Worm (Caenorhabditis elegans) whole organism, L4 larva: Measurements from ENCODE around the gene C08B6.18.
A peak's percentile ranks its signal among the peaks of the same experiment; 100 is the strongest.

Experiments used
- F44E2.7 ChIP-seq: fragments of 200-800 bp; sonication (Bioruptor generic); IDR thresholded peaks from 2 replicates; pipeline ENCODE4 v2.1.2; 2022; ENCODE audit warnings: missing genetic modification characterization, missing compliant biosample characterization
- T26A8.4 ChIP-seq: fragments of 200-800 bp; sonication (Bioruptor generic); IDR thresholded peaks from 2 replicates; pipeline ENCODE4 v1.3.6; 2022; ENCODE audit warnings: missing genetic modification characterization, missing compliant biosample characterization
- ctbp-1 ChIP-seq: fragments of 200-800 bp; sonication (Bioruptor generic); IDR thresholded peaks from 2 replicates; pipeline ENCODE4 v1.3.6; 2022; ENCODE audit warnings: missing genetic modification reagents, missing genetic modification characterization, missing compliant biosample characterization
- daf-16 ChIP-seq, 3 experiments: sonication (generic microtip); optimal IDR thresholded peaks; 2 replicates each; lab custom pipeline; 2016 to 2017; ENCODE audit warnings: missing genetic modification characterization in 3 of 3, missing genetic modification reagents in 3 of 3, mild to moderate bottlenecking in 2 of 3, missing compliant biosample characterization in 2 of 3, missing biosample characterization in 1 of 3, moderate library complexity in 1 of 3
- egl-27 ChIP-seq: sonication (generic microtip); optimal IDR thresholded peaks from 3 replicates; lab custom pipeline; 2017; ENCODE audit warnings: missing biosample characterization, missing genetic modification reagents, missing genetic modification characterization
- madf-9 ChIP-seq: fragments of 200-800 bp; sonication (Bioruptor generic); conservative IDR thresholded peaks from 2 replicates; pipeline ENCODE4 v1.3.6; 2022; ENCODE audit warnings: missing genetic modification reagents, missing genetic modification characterization, missing compliant biosample characterization
- unc-130 ChIP-seq: sonication (generic microtip); optimal IDR thresholded peaks from 2 replicates; lab custom pipeline; 2016; ENCODE audit warnings: missing genetic modification reagents, missing genetic modification characterization, missing compliant biosample characterization

The C08B6.18 gene

ce11 chrV:10086141-10086540, 47.8 kb downstream of the C08B6.18 start:
- peak in 1 of 2 experiments; percentile 72 for TF ChIP-seq daf-16 (GFP tag; optimal IDR thresholded peaks at IDR 0.05; lab: Kevin White, UChicago)
- TF ChIP-seq daf-16 (tag; optimal IDR thresholded peaks at IDR 0.05; lab: Kevin White, UChicago) = no peak
- no peak for TF ChIP-seq F44E2.7 (GFP tag; lab: Robert Waterston, UW)

ce11 chrV:10084864-10085263, 49.1 kb downstream of the C08B6.18 start, which contains the start of gene R04B5.6:
R04B5.6 (plus strand) TSS chrV:10085164.
- TF ChIP-seq T26A8.4 (GFP tag; lab: Robert Waterston, UW) = no peak
- TF ChIP-seq unc-130 = no peak
- no peak for TF ChIP-seq madf-9 (GFP tag; lab: Robert Waterston, UW)
- TF ChIP-seq ctbp-1 (GFP tag; lab: Robert Waterston, UW) = no peak
- TF ChIP-seq egl-27 (tag; lab: Kevin White, UChicago) = no peak
